Worm (Caenorhabditis elegans) whole organism, young adult: Measurements from ENCODE around the gene F47B10.4.

Experiments
- B0019.2 ChIP-seq: fragments of 200-800 bp; sonication (Bioruptor generic); conservative IDR thresholded peaks from 2 replicates; pipeline ENCODE4 v1.3.6; 2022; ENCODE audit warnings: missing genetic modification reagents, missing genetic modification characterization, missing compliant biosample characterization
- B0261.1 ChIP-seq: sonication (generic microtip); optimal IDR thresholded peaks from 2 replicates; lab custom pipeline; 2016; ENCODE audit warnings: mild to moderate bottlenecking, missing genetic modification characterization, moderate library complexity, missing compliant biosample characterization
- C17E4.6 ChIP-seq: fragments of 200-800 bp; sonication (Bioruptor generic); IDR thresholded peaks from 2 replicates; pipeline ENCODE4 v1.3.6; 2022; ENCODE audit warnings: missing genetic modification reagents, missing genetic modification characterization, missing compliant biosample characterization
- F23B12.7 ChIP-seq: sonication (generic microtip); optimal IDR thresholded peaks from 2 replicates; lab custom pipeline; 2017; ENCODE audit warnings: missing genetic modification characterization, mild to moderate bottlenecking, missing compliant biosample characterization, antibody characterized with exemption, moderate library complexity; ENCODE audit not compliant: insufficient read depth
- F37B4.10 ChIP-seq: fragments of 200-800 bp; sonication (Bioruptor generic); IDR thresholded peaks from 2 replicates; pipeline ENCODE4 v1.3.6; 2022; ENCODE audit warnings: missing genetic modification characterization, missing compliant biosample characterization
- F52B5.7 ChIP-seq: sonication (generic microtip); optimal IDR thresholded peaks from 2 replicates; lab custom pipeline; 2016; ENCODE audit warnings: mild to moderate bottlenecking, missing genetic modification characterization, missing compliant biosample characterization
- T26A5.8 ChIP-seq: sonication (generic microtip); optimal IDR thresholded peaks from 2 replicates; lab custom pipeline; 2016; ENCODE audit warnings: missing genetic modification characterization, missing compliant biosample characterization
- Y53F4B.3 ChIP-seq: fragments of 200-800 bp; sonication (Bioruptor generic); IDR thresholded peaks from 2 replicates; pipeline ENCODE4 v1.3.6; 2022; ENCODE audit warnings: missing genetic modification reagents, missing genetic modification characterization, missing compliant biosample characterization
- Y53G8AR.9 ChIP-seq: fragments of 200-800 bp; sonication (Bioruptor generic); conservative IDR thresholded peaks from 2 replicates; pipeline ENCODE4 v1.3.6; 2022; ENCODE audit warnings: missing genetic modification reagents, missing genetic modification characterization, missing compliant biosample characterization
- Y56A3A.18 ChIP-seq: fragments of 200-800 bp; sonication (Bioruptor generic); IDR thresholded peaks from 2 replicates; pipeline ENCODE4 v1.3.6; 2022; ENCODE audit warnings: missing genetic modification reagents, missing genetic modification characterization, missing compliant biosample characterization
- ama-1 ChIP-seq, 3 experiments: fragments of 150-350 bp in 1 of 3; sonication (generic microtip) in 2 of 3; optimal IDR thresholded peaks; 2 replicates each; lab custom pipeline; 2014 to 2018; ENCODE audit warnings: missing biosample characterization in 2 of 3, missing genetic modification characterization in 2 of 3, missing genetic modification reagents in 2 of 3
- attf-3 ChIP-seq: fragments of 200-800 bp; sonication (Bioruptor generic); conservative IDR thresholded peaks from 2 replicates; pipeline ENCODE4 v1.3.6; 2022; ENCODE audit warnings: missing genetic modification reagents, missing genetic modification characterization, missing compliant biosample characterization
- cebp-1 ChIP-seq, 2 experiments: fragments of 200-800 bp in 1 of 2; sonication (Bioruptor generic) in 1 of 2; sonication (generic microtip) in 1 of 2; IDR thresholded peaks in 1 of 2; optimal IDR thresholded peaks in 1 of 2; 2 replicates each; pipeline versions ENCODE4 v1.3.6 to Lab custom; 2017 to 2022; ENCODE audit warnings: missing compliant biosample characterization in 2 of 2, missing genetic modification characterization in 2 of 2, mild to moderate bottlenecking in 1 of 2, missing genetic modification reagents in 1 of 2, moderate library complexity in 1 of 2
- ceh-58 ChIP-seq: fragments of 200-800 bp; sonication (Bioruptor generic); IDR thresholded peaks from 2 replicates; pipeline ENCODE4 v1.3.6; 2022; ENCODE audit warnings: missing genetic modification characterization, missing compliant biosample characterization
- ceh-91 ChIP-seq: fragments of 200-800 bp; sonication (Bioruptor generic); IDR thresholded peaks from 2 replicates; pipeline ENCODE4 v1.3.6; 2022; ENCODE audit warnings: missing genetic modification reagents, missing genetic modification characterization, missing compliant biosample characterization
- die-1 ChIP-seq: sonication (generic microtip); optimal IDR thresholded peaks from 2 replicates; lab custom pipeline; 2016; ENCODE audit warnings: missing genotype, mild to moderate bottlenecking, missing genetic modification characterization, missing compliant biosample characterization
- efl-1 ChIP-seq: fragments of 150-350 bp; optimal IDR thresholded peaks from 2 replicates; lab custom pipeline; 2014; ENCODE audit warnings: missing biosample characterization, missing genetic modification reagents, missing genetic modification characterization
- egl-18 ChIP-seq: fragments of 200-800 bp; sonication (Bioruptor generic); IDR thresholded peaks from 2 replicates; pipeline ENCODE4 v1.3.6; 2022; ENCODE audit warnings: missing genetic modification reagents, missing genetic modification characterization, missing compliant biosample characterization
- egl-44 ChIP-seq: fragments of 200-800 bp; sonication (Bioruptor generic); IDR thresholded peaks from 2 replicates; pipeline ENCODE4 v1.3.6; 2022; ENCODE audit warnings: missing genetic modification reagents, missing genetic modification characterization, missing compliant biosample characterization
- lin-35 ChIP-seq, 3 experiments: fragments of 150-350 bp in 2 of 3; sonication (generic microtip) in 1 of 3; optimal IDR thresholded peaks; 2 replicates each; lab custom pipeline; 2014 to 2018; ENCODE audit warnings: missing biosample characterization in 3 of 3, missing genetic modification characterization in 3 of 3, missing genetic modification reagents in 3 of 3
- madf-3 ChIP-seq: fragments of 200-800 bp; sonication (Bioruptor generic); IDR thresholded peaks from 2 replicates; pipeline ENCODE4 v1.3.6; 2022; ENCODE audit warnings: missing genetic modification reagents, missing genetic modification characterization, missing compliant biosample characterization
- madf-8 ChIP-seq: fragments of 200-800 bp; sonication (Bioruptor generic); conservative IDR thresholded peaks from 2 replicates; pipeline ENCODE4 v1.3.6; 2022; ENCODE audit warnings: missing genetic modification reagents, missing genetic modification characterization, missing compliant biosample characterization
- mcd-1 ChIP-seq: fragments of 200-800 bp; sonication (Bioruptor generic); IDR thresholded peaks from 2 replicates; pipeline ENCODE4 v1.3.6; 2022; ENCODE audit warnings: missing genetic modification reagents, missing genetic modification characterization, missing compliant biosample characterization
- mel-28 ChIP-seq: sonication (generic microtip); optimal IDR thresholded peaks from 2 replicates; lab custom pipeline; 2016; ENCODE audit warnings: borderline replicate concordance, mild to moderate bottlenecking, missing genetic modification characterization, missing compliant biosample characterization
- nfya-2 ChIP-seq: fragments of 200-800 bp; sonication (Bioruptor generic); IDR thresholded peaks from 2 replicates; pipeline ENCODE4 v1.3.6; 2022; ENCODE audit warnings: missing genetic modification reagents, missing genetic modification characterization, missing compliant biosample characterization
- nfyb-1 ChIP-seq: fragments of 200-800 bp; sonication (Bioruptor generic); IDR thresholded peaks from 2 replicates; pipeline ENCODE4 v1.3.6; 2022; ENCODE audit warnings: missing genetic modification reagents, missing genetic modification characterization, missing compliant biosample characterization
- nhr-179 ChIP-seq: sonication (generic microtip); optimal IDR thresholded peaks from 2 replicates; lab custom pipeline; 2016; ENCODE audit warnings: mild to moderate bottlenecking, missing genetic modification characterization, missing compliant biosample characterization
- nhr-80 ChIP-seq: sonication (generic microtip); optimal IDR thresholded peaks from 2 replicates; lab custom pipeline; 2016; ENCODE audit warnings: missing genetic modification characterization, missing compliant biosample characterization
- rec-8 ChIP-seq, 2 experiments: sonication (generic microtip); optimal IDR thresholded peaks; 2 replicates each; lab custom pipeline; 2016; ENCODE audit warnings: mild to moderate bottlenecking in 2 of 2, missing genetic modification characterization in 2 of 2, missing genetic modification reagents in 2 of 2, missing genotype in 2 of 2, missing biosample characterization in 1 of 2, missing compliant biosample characterization in 1 of 2, moderate library complexity in 1 of 2
- rpc-1 ChIP-seq, 2 experiments: fragments of 150-350 bp in 1 of 2; sonication (generic microtip) in 1 of 2; optimal IDR thresholded peaks; 2 replicates each; lab custom pipeline; 2014 to 2018; ENCODE audit warnings: missing biosample characterization in 1 of 2, missing genetic modification characterization in 1 of 2, missing genetic modification reagents in 1 of 2, missing genotype in 1 of 2
- sdz-38 ChIP-seq: sonication (generic microtip); optimal IDR thresholded peaks from 2 replicates; lab custom pipeline; 2016; ENCODE audit warnings: missing genotype, missing genetic modification characterization, missing compliant biosample characterization
- snpc-1.3 ChIP-seq: sonication (generic microtip); optimal IDR thresholded peaks from 2 replicates; lab custom pipeline; 2017; ENCODE audit warnings: missing genetic modification characterization, mild to moderate bottlenecking, missing compliant biosample characterization, antibody characterized with exemption, moderate library complexity, missing genotype, missing genetic modification reagents; ENCODE audit not compliant: insufficient read depth
- snpc-3.4 ChIP-seq: sonication (generic microtip); optimal IDR thresholded peaks from 2 replicates; lab custom pipeline; 2017; ENCODE audit warnings: missing genetic modification characterization, mild to moderate bottlenecking, missing compliant biosample characterization, antibody characterized with exemption, moderate library complexity, missing genotype, missing genetic modification reagents
- somi-1 ChIP-seq: fragments of 200-800 bp; sonication (Bioruptor generic); optimal IDR thresholded peaks from 2 replicates; lab custom pipeline; 2018; ENCODE audit warnings: mild to moderate bottlenecking, missing genetic modification characterization, missing compliant biosample characterization
- unc-130 ChIP-seq: sonication (generic microtip); optimal IDR thresholded peaks from 2 replicates; lab custom pipeline; 2016; ENCODE audit warnings: missing genetic modification reagents, missing genetic modification characterization, missing compliant biosample characterization
- unc-62 ChIP-seq: fragments of 150-350 bp; optimal IDR thresholded peaks from 2 replicates; lab custom pipeline; 2014; ENCODE audit warnings: missing biosample characterization, missing genetic modification reagents, missing genetic modification characterization
- xnd-1 ChIP-seq: sonication (generic microtip); optimal IDR thresholded peaks from 2 replicates; lab custom pipeline; 2016; ENCODE audit warnings: missing genotype, missing genetic modification reagents, missing genetic modification characterization, missing compliant biosample characterization
- zim-3 ChIP-seq: sonication (generic microtip); optimal IDR thresholded peaks from 2 replicates; lab custom pipeline; 2017; ENCODE audit warnings: mild to moderate bottlenecking, missing genetic modification characterization, moderate library complexity, missing compliant biosample characterization

The F47B10.4 gene

DNA sequence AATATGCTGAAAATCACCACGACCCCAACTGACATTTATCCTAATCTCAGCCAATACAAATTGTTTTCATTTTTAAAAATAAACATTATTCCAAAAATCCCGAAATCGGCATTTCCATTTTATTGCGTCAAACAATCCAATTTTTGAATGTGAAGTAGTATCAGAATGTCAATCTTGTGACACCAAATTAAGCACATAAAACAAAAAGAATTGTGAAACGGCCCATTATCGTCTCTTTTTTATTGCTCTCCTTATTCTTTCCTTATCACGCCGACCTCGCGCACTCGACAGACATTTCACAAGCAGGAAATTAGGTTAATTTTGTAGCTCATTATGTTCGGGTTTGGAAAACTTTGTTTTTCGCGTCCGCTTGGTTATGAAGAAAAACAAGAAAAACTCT, 10.6 kb upstream of the F47B10.4 start, which contains the start of gene T21E8.4:
Gene T21E8.4, plus strand, starts transcription at position 301 of the 400 bp plus-strand sequence.
- no peak for TF ChIP-seq snpc-3.4 (tag; lab: Kevin White, UChicago)
- TF ChIP-seq ama-1 (optimal IDR thresholded peaks at IDR 0.05; lab: Kevin White, UChicago) = no peak
- no peak for TF ChIP-seq ama-1 (GFP tag; optimal IDR thresholded peaks at IDR 0.05; lab: Kevin White, UChicago)
- no peak for TF ChIP-seq egl-44 (GFP tag; lab: Robert Waterston, UW)
- TF ChIP-seq nfyb-1 (GFP tag; lab: Robert Waterston, UW) = no peak
- TF ChIP-seq rpc-1 (optimal IDR thresholded peaks at IDR 0.05; lab: Kevin White, UChicago) = no peak
- TF ChIP-seq rpc-1 (tag; optimal IDR thresholded peaks at IDR 0.05; lab: Kevin White, UChicago) = no peak

DNA sequence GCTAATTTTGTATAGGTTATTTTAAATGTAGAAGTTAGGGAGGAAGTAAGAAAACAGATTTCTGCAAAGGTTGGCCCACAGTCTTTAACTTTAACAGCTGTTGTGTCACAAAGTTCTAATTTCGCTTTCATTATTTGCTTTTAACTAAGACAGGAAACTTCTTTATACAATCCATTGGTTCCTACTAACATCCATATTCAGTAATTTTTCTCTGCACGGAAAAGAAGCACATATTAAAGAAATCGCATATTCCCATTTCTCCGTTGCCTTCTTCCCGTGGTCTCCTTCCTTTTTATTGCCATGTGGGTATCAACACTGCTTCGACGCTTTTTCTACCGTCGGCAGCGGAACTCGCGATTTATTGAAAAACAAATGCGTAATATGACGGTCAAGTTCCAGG, 9.1 kb upstream of the F47B10.4 start, which contains the start of gene T21E8.6:
Gene T21E8.6, plus strand, starts transcription at position 301 of the 400 bp plus-strand sequence.
- TF ChIP-seq ama-1 (optimal IDR thresholded peaks at IDR 0.05; lab: Kevin White, UChicago) (no peak), ama-1 (GFP tag; optimal IDR thresholded peaks at IDR 0.05; lab: Kevin White, UChicago) (no peak), unc-130 (no peak), ceh-91 (GFP tag; lab: Robert Waterston, UW) (no peak), sdz-38 (no peak), B0261.1 (no peak), cebp-1 (GFP tag; IDR thresholded peaks at IDR 0.05; lab: Robert Waterston, UW) (no peak), cebp-1 (tag; optimal IDR thresholded peaks at IDR 0.05; lab: Kevin White, UChicago) (no peak), F37B4.10 (GFP tag; lab: Robert Waterston, UW) (no peak), madf-3 (GFP tag; lab: Robert Waterston, UW) (no peak), C17E4.6 (GFP tag; lab: Robert Waterston, UW) (no peak), snpc-3.4 (tag; lab: Kevin White, UChicago) (no peak), attf-3 (GFP tag; lab: Robert Waterston, UW) (no peak), F52B5.7 (tag; lab: Kevin White, UChicago) (no peak), egl-18 (GFP tag; lab: Robert Waterston, UW) (no peak)

DNA sequence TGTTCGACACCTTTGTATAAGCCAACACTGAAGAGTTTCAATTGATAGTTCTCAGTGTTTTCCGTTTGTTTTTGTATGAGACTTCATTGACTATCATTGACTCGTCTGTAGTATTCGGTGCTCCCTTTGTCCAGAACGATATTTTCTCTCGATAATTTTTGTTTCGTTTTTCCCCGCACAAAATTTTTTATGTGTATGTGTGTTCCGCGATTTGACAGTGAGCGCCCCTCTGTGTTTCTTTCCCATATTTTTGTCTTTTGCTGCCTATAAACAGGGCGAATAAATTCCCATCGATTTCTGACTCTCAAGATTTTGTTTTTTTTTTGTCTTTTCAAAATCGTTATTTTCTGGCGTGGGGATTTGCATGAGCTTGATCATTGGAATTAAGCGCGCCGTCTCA, 7.9 kb upstream of the F47B10.4 start, which contains the start of gene T21E8.7:
Gene T21E8.7, plus strand, starts transcription at position 301 of the 400 bp plus-strand sequence.
- TF ChIP-seq mcd-1 (GFP tag; lab: Robert Waterston, UW) (no peak), ceh-58 (GFP tag; lab: Robert Waterston, UW) (no peak), B0019.2 (GFP tag; lab: Robert Waterston, UW) (no peak), nfyb-1 (GFP tag; lab: Robert Waterston, UW) (no peak), snpc-1.3 (tag; lab: Kevin White, UChicago) (no peak), mel-28 (tag; lab: Kevin White, UChicago) (no peak), zim-3 (tag; lab: Kevin White, UChicago) (no peak), T26A5.8 (tag; lab: Kevin White, UChicago) (no peak), nfya-2 (GFP tag; lab: Robert Waterston, UW) (no peak), nhr-179 (no peak), nhr-80 (tag; lab: Kevin White, UChicago) (no peak), lin-35 (GFP tag; optimal IDR thresholded peaks at IDR 0.05; lab: Kevin White, UChicago) (no peak), unc-130 (no peak), madf-8 (GFP tag; lab: Robert Waterston, UW) (no peak), Y53F4B.3 (no peak), F23B12.7 (tag; lab: Kevin White, UChicago) (no peak), Y56A3A.18 (no peak)

DNA sequence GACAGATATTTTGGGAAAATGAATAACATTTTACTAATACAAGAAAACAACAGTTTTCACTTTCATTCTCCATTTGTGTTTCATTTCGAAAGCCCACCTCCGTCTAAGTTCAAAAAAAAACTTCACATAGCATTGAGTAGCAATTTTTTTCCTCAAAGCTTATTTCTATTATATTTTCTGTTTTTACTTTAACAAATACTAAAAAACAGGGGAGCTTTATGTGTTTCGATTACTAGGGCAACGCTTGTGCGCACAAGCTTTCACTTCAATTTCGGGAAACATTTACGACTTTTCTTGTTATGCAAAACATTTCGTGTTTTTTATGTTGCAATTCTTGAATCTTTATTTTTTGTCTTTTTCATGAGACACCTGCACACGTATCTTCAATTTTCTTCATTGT, 5.2 kb upstream of the F47B10.4 start, which contains the start of gene T21E8.5:
Gene T21E8.5, plus strand, starts transcription at position 301 of the 400 bp plus-strand sequence.
- TF ChIP-seq xnd-1 (tag; lab: Kevin White, UChicago) = no peak
- TF ChIP-seq somi-1 (GFP tag; lab: Kevin White, UChicago) = no peak
- TF ChIP-seq die-1 = no peak
- TF ChIP-seq efl-1 (GFP tag; lab: Kevin White, UChicago) = no peak
- no peak for TF ChIP-seq Y53G8AR.9 (GFP tag; lab: Robert Waterston, UW)
- TF ChIP-seq rec-8 (tag; optimal IDR thresholded peaks at IDR 0.05; lab: Kevin White, UChicago) = no peak
- TF ChIP-seq unc-62 (GFP tag; lab: Kevin White, UChicago) = no peak
- TF ChIP-seq nfya-2 (GFP tag; lab: Robert Waterston, UW) = no peak
